Worm (Caenorhabditis elegans) whole organism, L3 larva: ENCODE measurements around the gene parn-2.

ENCODE experiments used
- R02D3.7 ChIP-seq: fragments of 150-350 bp; optimal IDR thresholded peaks from 2 replicates; lab custom pipeline; 2014; ENCODE audit warnings: missing biosample characterization, missing genetic modification characterization
- ama-1 ChIP-seq: fragments of 150-350 bp; optimal IDR thresholded peaks from 2 replicates; lab custom pipeline; 2018
- ceh-16 ChIP-seq: sonication (generic microtip); optimal IDR thresholded peaks from 2 replicates; lab custom pipeline; 2017; ENCODE audit warnings: missing biosample characterization, missing genetic modification characterization
- ceh-28 ChIP-seq: fragments of 150-350 bp; optimal IDR thresholded peaks from 2 replicates; lab custom pipeline; 2014; ENCODE audit warnings: missing biosample characterization, missing genetic modification reagents, missing genetic modification characterization
- ceh-82 ChIP-seq: fragments of 150-350 bp; optimal IDR thresholded peaks from 2 replicates; lab custom pipeline; 2014; ENCODE audit warnings: missing biosample characterization, missing genetic modification characterization
- ceh-9 ChIP-seq: sonication (generic microtip); optimal IDR thresholded peaks from 2 replicates; lab custom pipeline; 2018; ENCODE audit warnings: missing biosample characterization, missing genetic modification characterization
- daf-12 ChIP-seq: fragments of 150-350 bp; optimal IDR thresholded peaks from 2 replicates; lab custom pipeline; 2014; ENCODE audit warnings: missing biosample characterization, missing genetic modification reagents, missing genetic modification characterization
- egl-27 ChIP-seq: sonication (generic microtip); optimal IDR thresholded peaks from 4 replicates; lab custom pipeline; 2017; ENCODE audit warnings: missing biosample characterization, missing genetic modification reagents, missing genetic modification characterization
- eor-1 ChIP-seq, 2 experiments: fragments of 150-350 bp; optimal IDR thresholded peaks; 2 replicates each; lab custom pipeline; 2014 to 2018; ENCODE audit warnings: missing biosample characterization in 2 of 2, missing genetic modification characterization in 2 of 2
- fkh-10 ChIP-seq: sonication (generic microtip); optimal IDR thresholded peaks from 2 replicates; lab custom pipeline; 2017; ENCODE audit warnings: missing biosample characterization, missing genetic modification reagents, missing genetic modification characterization
- fos-1 ChIP-seq: fragments of 150-350 bp; optimal IDR thresholded peaks from 2 replicates; lab custom pipeline; 2014; ENCODE audit warnings: missing biosample characterization, missing genetic modification characterization
- hmg-11 ChIP-seq: sonication (generic microtip); optimal IDR thresholded peaks from 2 replicates; lab custom pipeline; 2016; ENCODE audit warnings: missing genetic modification characterization, missing compliant biosample characterization
- lin-15B ChIP-seq: fragments of 150-350 bp; optimal IDR thresholded peaks from 2 replicates; lab custom pipeline; 2014; ENCODE audit warnings: missing biosample characterization, missing genetic modification characterization
- lin-39 ChIP-seq: fragments of 150-350 bp; optimal IDR thresholded peaks from 2 replicates; lab custom pipeline; 2018; ENCODE audit warnings: missing biosample characterization, missing genetic modification reagents, missing genetic modification characterization
- lsy-12 ChIP-seq: sonication (generic microtip); optimal IDR thresholded peaks from 2 replicates; lab custom pipeline; 2016; ENCODE audit warnings: mild to moderate bottlenecking, missing genetic modification characterization, missing compliant biosample characterization
- mml-1 ChIP-seq: fragments of 150-350 bp; sonication (generic microtip); optimal IDR thresholded peaks from 3 replicates; lab custom pipeline; 2014; ENCODE audit warnings: missing biosample characterization, missing genetic modification characterization
- nhr-11 ChIP-seq: fragments of 150-350 bp; optimal IDR thresholded peaks from 2 replicates; lab custom pipeline; 2014; ENCODE audit warnings: missing biosample characterization, missing genetic modification characterization
- nhr-12 ChIP-seq: fragments of 150-350 bp; optimal IDR thresholded peaks from 2 replicates; lab custom pipeline; 2014; ENCODE audit warnings: missing biosample characterization, missing genetic modification characterization
- nhr-23 ChIP-seq: fragments of 150-350 bp; optimal IDR thresholded peaks from 2 replicates; lab custom pipeline; 2014; ENCODE audit warnings: missing biosample characterization, missing genetic modification reagents, missing genetic modification characterization
- nhr-237 ChIP-seq: fragments of 150-350 bp; optimal IDR thresholded peaks from 2 replicates; lab custom pipeline; 2014; ENCODE audit warnings: missing biosample characterization, missing genetic modification characterization
- nhr-28 ChIP-seq: fragments of 150-350 bp; optimal IDR thresholded peaks from 2 replicates; lab custom pipeline; 2014; ENCODE audit warnings: missing biosample characterization, missing genetic modification characterization
- nhr-43 ChIP-seq: sonication (generic microtip); optimal IDR thresholded peaks from 2 replicates; lab custom pipeline; 2016; ENCODE audit warnings: mild to moderate bottlenecking, missing genetic modification characterization, missing compliant biosample characterization; ENCODE audit not compliant: poor library complexity, severe bottlenecking
- nhr-76 ChIP-seq: fragments of 150-350 bp; sonication (generic microtip); optimal IDR thresholded peaks from 5 replicates; lab custom pipeline; 2014; ENCODE audit warnings: missing biosample characterization, missing genetic modification characterization
- pha-4 ChIP-seq: fragments of 150-350 bp; optimal IDR thresholded peaks from 2 replicates; lab custom pipeline; 2014; ENCODE audit warnings: missing biosample characterization, missing genetic modification reagents, missing genetic modification characterization
- sea-2 ChIP-seq: fragments of 150-350 bp; sonication (generic microtip); optimal IDR thresholded peaks from 4 replicates; lab custom pipeline; 2014; ENCODE audit warnings: missing biosample characterization, missing genetic modification reagents, missing genetic modification characterization
- skn-1 ChIP-seq: fragments of 150-350 bp; optimal IDR thresholded peaks from 2 replicates; lab custom pipeline; 2014; ENCODE audit warnings: missing biosample characterization, missing genetic modification characterization
- unc-62 ChIP-seq: fragments of 150-350 bp; sonication (generic microtip); optimal IDR thresholded peaks from 4 replicates; lab custom pipeline; 2014; ENCODE audit warnings: missing biosample characterization, missing genetic modification reagents, missing genetic modification characterization
- zag-1 ChIP-seq: fragments of 150-350 bp; optimal IDR thresholded peaks from 2 replicates; lab custom pipeline; 2014; ENCODE audit warnings: missing biosample characterization, missing genetic modification characterization
- ztf-11 ChIP-seq: fragments of 150-350 bp; optimal IDR thresholded peaks from 2 replicates; lab custom pipeline; 2014; ENCODE audit warnings: missing biosample characterization, missing genetic modification characterization

Gene parn-2

DNA sequence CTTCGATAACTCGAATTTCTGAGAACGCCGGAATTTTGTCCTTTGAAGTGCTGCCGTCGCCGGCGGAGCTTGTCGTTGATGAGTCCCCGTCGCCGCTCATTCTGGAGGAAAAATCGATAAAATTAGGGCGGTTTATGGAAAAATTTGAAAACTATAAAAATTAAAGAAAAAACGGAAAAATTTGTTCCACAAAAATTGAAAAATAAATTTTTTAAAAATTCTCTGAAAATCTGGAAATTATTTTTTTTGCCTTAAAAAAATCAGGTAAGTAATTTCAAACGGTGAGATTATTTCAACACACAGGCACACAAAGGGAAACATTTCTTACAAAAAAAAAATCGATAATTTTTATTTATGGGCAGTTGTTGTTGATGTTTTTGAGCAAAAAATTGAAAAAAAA, at the start of gene parn-2:
Gene parn-2 (minus strand): TSS at position 101 of the 400 bp plus-strand sequence.
- TF ChIP-seq skn-1 (tag; lab: Kevin White, UChicago) (no peak), nhr-237 (tag; lab: Kevin White, UChicago) (no peak), lsy-12 (tag; lab: Kevin White, UChicago) (no peak), mml-1 (tag; lab: Kevin White, UChicago) (no peak), nhr-11 (tag; lab: Kevin White, UChicago) (no peak), sea-2 (GFP tag; lab: Kevin White, UChicago) (no peak), ceh-9 (no peak), ama-1 (lab: Kevin White, UChicago) (no peak), lin-39 (no peak), ceh-28 (tag; lab: Kevin White, UChicago) (no peak), nhr-12 (tag; lab: Kevin White, UChicago) (no peak), fkh-10 (GFP tag; lab: Kevin White, UChicago) (no peak), nhr-76 (tag; lab: Kevin White, UChicago) (no peak)
- TF ChIP-seq, all 47 proteins: peak for 0

DNA sequence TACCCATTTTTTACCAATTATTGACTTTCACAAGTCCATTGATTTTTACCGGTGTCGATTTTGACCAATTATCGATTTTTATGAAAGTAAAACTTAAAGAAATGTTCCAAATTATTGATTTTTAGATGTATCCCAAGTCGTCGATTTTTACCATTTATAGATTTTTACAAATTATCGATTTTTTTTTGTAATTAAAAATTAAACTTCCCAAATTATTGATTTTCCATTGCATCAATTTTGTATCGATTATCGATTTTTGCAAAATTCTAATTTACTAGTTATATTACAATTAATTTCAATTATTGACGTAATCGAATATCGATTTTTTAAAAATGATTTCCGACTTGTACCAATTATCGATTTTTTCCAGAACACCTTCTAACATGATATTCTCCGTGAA, 46.7 kb upstream of the parn-2 start, which contains the start of gene sre-50:
Gene sre-50 (plus strand): TSS at position 384 of the 400 bp plus-strand sequence.
- TF ChIP-seq nhr-23 (tag; lab: Kevin White, UChicago) (no peak), zag-1 (tag; lab: Kevin White, UChicago) (no peak), R02D3.7 (tag; lab: Kevin White, UChicago) (no peak), nhr-237 (tag; lab: Kevin White, UChicago) (no peak), eor-1 (tag; optimal IDR thresholded peaks at IDR 0.05; lab: Kevin White, UChicago) (no peak), ceh-28 (tag; lab: Kevin White, UChicago) (peak; percentile 97), pha-4 (tag; lab: Kevin White, UChicago) (no peak)

- no peak for TF ChIP-seq nhr-28 (tag; lab: Kevin White, UChicago)
Measured at ce11 chrII:12302354-12302753, 45.9 kb upstream of the parn-2 start, which contains the start of gene C50E10.1. TSS of gene C50E10.1 (minus strand) at chrII:12302454.

- TF ChIP-seq hmg-11 (no peak), unc-62 (GFP tag; lab: Kevin White, UChicago) (no peak), ceh-28 (tag; lab: Kevin White, UChicago) (peak; percentile 98), lin-15B (no peak), daf-12 (tag; lab: Kevin White, UChicago) (no peak), ztf-11 (tag; lab: Kevin White, UChicago) (no peak)
Measured at ce11 chrII:12301233-12301632, 44.8 kb upstream of the parn-2 start.

ce11 chrII:12300680-12301079, 44.3 kb upstream of the parn-2 start:
- no peak for TF ChIP-seq ceh-9
- peak; percentile 93 for TF ChIP-seq ceh-28 (tag; lab: Kevin White, UChicago)

ce11 chrII:12296591-12296990, 40.2 kb upstream of the parn-2 start:
- TF ChIP-seq lin-15B (no peak), ama-1 (lab: Kevin White, UChicago) (no peak), fos-1 (tag; lab: Kevin White, UChicago) (no peak), ceh-82 (tag; lab: Kevin White, UChicago) (no peak), nhr-76 (tag; lab: Kevin White, UChicago) (no peak), nhr-23 (tag; lab: Kevin White, UChicago) (no peak), nhr-43 (no peak), lin-39 (no peak), ceh-9 (no peak), nhr-11 (tag; lab: Kevin White, UChicago) (no peak), ceh-28 (tag; lab: Kevin White, UChicago) (no peak), ceh-16 (no peak), egl-27 (tag; lab: Kevin White, UChicago) (no peak)

DNA sequence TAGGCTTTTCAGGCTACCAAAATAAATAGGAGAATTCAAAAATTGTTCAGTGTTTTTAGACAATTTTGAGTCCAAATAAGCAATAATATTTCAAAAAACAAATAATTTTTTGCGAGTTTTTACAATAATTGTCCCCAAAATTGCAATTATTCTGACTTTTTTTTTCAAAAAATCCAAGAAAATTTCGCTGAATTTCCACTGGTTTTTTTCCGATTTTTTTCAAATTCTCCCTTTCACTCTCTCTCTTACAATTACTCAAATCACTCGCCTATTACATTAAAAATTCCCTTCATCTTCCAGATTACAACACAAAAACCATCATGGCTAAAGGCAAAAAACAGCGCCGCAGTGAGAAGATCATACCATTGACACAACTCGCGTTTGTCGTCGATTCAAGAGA, 32.7 kb upstream of the parn-2 start, which contains the start of gene Y57A10A.31:
Gene Y57A10A.31 (plus strand): TSS at position 301 of the 400 bp plus-strand sequence.
- TF ChIP-seq egl-27 (tag; lab: Kevin White, UChicago): no peak
